Worm (Caenorhabditis elegans) whole organism, L1 larva: ENCODE measurements around the gene lgc-31.

Source experiments
- dsc-1 ChIP-seq: sonication (generic microtip); optimal IDR thresholded peaks from 2 replicates; lab custom pipeline; 2016; ENCODE audit warnings: mild to moderate bottlenecking, missing genetic modification characterization, missing compliant biosample characterization
- fos-1 ChIP-seq: fragments of 150-350 bp; optimal IDR thresholded peaks from 2 replicates; lab custom pipeline; 2014; ENCODE audit warnings: missing biosample characterization, missing genetic modification characterization
- lin-39 ChIP-seq: fragments of 150-350 bp; optimal IDR thresholded peaks from 2 replicates; lab custom pipeline; 2014; ENCODE audit warnings: missing biosample characterization, missing genetic modification reagents, missing genetic modification characterization
- lir-3 ChIP-seq: sonication (generic microtip); optimal IDR thresholded peaks from 2 replicates; lab custom pipeline; 2016; ENCODE audit warnings: mild to moderate bottlenecking, missing genetic modification characterization, moderate library complexity, missing compliant biosample characterization; ENCODE audit not compliant: poor library complexity
- nhr-77 ChIP-seq: fragments of 150-350 bp; optimal IDR thresholded peaks from 2 replicates; lab custom pipeline; 2014; ENCODE audit warnings: missing biosample characterization, missing genetic modification characterization
- snpc-4 ChIP-seq: fragments of 150-350 bp; optimal IDR thresholded peaks from 2 replicates; lab custom pipeline; 2014; ENCODE audit warnings: missing biosample characterization, missing genetic modification characterization
- snu-23 ChIP-seq: sonication (generic microtip); optimal IDR thresholded peaks from 2 replicates; lab custom pipeline; 2016; ENCODE audit warnings: missing genetic modification characterization, missing compliant biosample characterization
- tbx-2 ChIP-seq: sonication (generic microtip); optimal IDR thresholded peaks from 2 replicates; lab custom pipeline; 2016; ENCODE audit warnings: missing genetic modification characterization, missing compliant biosample characterization
- vab-15 ChIP-seq: sonication (generic microtip); optimal IDR thresholded peaks from 2 replicates; lab custom pipeline; 2017; ENCODE audit warnings: missing genotype, mild to moderate bottlenecking, missing genetic modification characterization, missing compliant biosample characterization
- ztf-11 ChIP-seq, 2 experiments: sonication (generic microtip); optimal IDR thresholded peaks; 2 replicates each; lab custom pipeline; 2016 to 2017; ENCODE audit warnings: missing genetic modification characterization in 2 of 2, missing biosample characterization in 1 of 2, missing compliant biosample characterization in 1 of 2

ce11 chrV:15515365-15515764, 6.5 kb downstream of the lgc-31 start:
- TF ChIP-seq lin-39 (tag; lab: Kevin White, UChicago) (no peak), nhr-77 (no peak), dsc-1 (tag; lab: Kevin White, UChicago) (no peak), lir-3 (no peak), snpc-4 (tag; lab: Kevin White, UChicago) (no peak), ztf-11 (tag; optimal IDR thresholded peaks at IDR 0.05; lab: Kevin White, UChicago) (no peak), tbx-2 (tag; lab: Kevin White, UChicago) (no peak), vab-15 (no peak), fos-1 (tag; lab: Kevin White, UChicago) (no peak), snu-23 (GFP tag; lab: Kevin White, UChicago) (no peak)
